Fruit fly (Drosophila melanogaster): ENCODE data around the gene Sgs7.

Sgs7 gene

dm6 chr3L:11492457-11492856 lies 17.2 kb upstream of the Sgs7 start (continued):
- TF ChIP-seq CG9609 (GFP tag; optimal IDR thresholded peaks at IDR 0.05) (no peak), CG4360 (GFP tag; IDR thresholded peaks at IDR 0.05) (no peak), gsb (GFP tag; IDR thresholded peaks at IDR 0.05) (no peak), pnt (GFP tag; optimal IDR thresholded peaks at IDR 0.05) (no peak), CG14050 (GFP tag; IDR thresholded peaks at IDR 0.05) (no peak), CG9817 (tag; optimal IDR thresholded peaks at IDR 0.05) (no peak), tna (GFP tag; IDR thresholded peaks at IDR 0.05; ENCODE audit: partially characterized antibody) (peak; percentile 31; the same call in 1 of the 2 replicates), CG11398 (GFP tag; optimal IDR thresholded peaks at IDR 0.05) (peak; percentile 27), zfh2 (GFP tag; optimal IDR thresholded peaks at IDR 0.05) (no peak), CG2116 (GFP tag; optimal IDR thresholded peaks at IDR 0.05) (no peak), TFAM (GFP tag; optimal IDR thresholded peaks at IDR 0.05) (no peak), HLHmδ (GFP tag; optimal IDR thresholded peaks at IDR 0.05) (no peak), rib (GFP tag; IDR thresholded peaks at IDR 0.05) (0 out of 2 replicates have a peak, but pooled peaks have one; percentile 27), exex (tag; optimal IDR thresholded peaks at IDR 0.05) (no peak), CG3847 (GFP tag; IDR thresholded peaks at IDR 0.05) (0 out of 2 replicates have a peak, but pooled peaks have one; percentile 21), sob (GFP tag; IDR thresholded peaks at IDR 0.05) (0 out of 2 replicates have a peak, but pooled peaks have one; percentile 12), CG7786 (GFP tag; optimal IDR thresholded peaks at IDR 0.05) (peak; percentile 21), Drgx (GFP tag; IDR thresholded peaks at IDR 0.05) (peak; percentile 27; the same call in 1 of the 2 replicates), Sry-δ (GFP tag; optimal IDR thresholded peaks at IDR 0.05) (no peak), Dip2 (GFP tag; IDR thresholded peaks at IDR 0.05) (no peak), Poxn (GFP tag; IDR thresholded peaks at IDR 0.05) (no peak), CG7745 (tag; optimal IDR thresholded peaks at IDR 0.05) (peak; percentile 93), CG15011 (GFP tag; optimal IDR thresholded peaks at IDR 0.05) (no peak), repo (GFP tag; optimal IDR thresholded peaks at IDR 0.05) (peak; percentile 9), al (GFP tag; IDR thresholded peaks at IDR 0.05) (0 out of 2 replicates have a peak, but pooled peaks have one; percentile 15), tx (GFP tag; optimal IDR thresholded peaks at IDR 0.05) (peak; percentile 34), CG16815 (GFP tag; optimal IDR thresholded peaks at IDR 0.05) (no peak), GATAe (GFP tag; conservative IDR thresholded peaks at IDR 0.05) (no peak), Awh (GFP tag; IDR thresholded peaks at IDR 0.05) (no peak; the same call in 1 of the 2 replicates), eve (GFP tag; optimal IDR thresholded peaks at IDR 0.05) (no peak), gce (GFP tag; IDR thresholded peaks at IDR 0.05) (0 out of 3 replicates have a peak, but pooled peaks have one; percentile 7), cwo (GFP tag; optimal IDR thresholded peaks at IDR 0.05) (peak; percentile 3), ara (GFP tag; IDR thresholded peaks at IDR 0.05) (0 out of 2 replicates have a peak, but pooled peaks have one; percentile 24), CG15269 (tag; optimal IDR thresholded peaks at IDR 0.05) (peak; percentile 15), sima (GFP tag; optimal IDR thresholded peaks at IDR 0.05) (no peak), CG10565 (GFP tag; optimal IDR thresholded peaks at IDR 0.05) (no peak), CG10462 (GFP tag; optimal IDR thresholded peaks at IDR 0.05) (no peak), dimm (GFP tag; IDR thresholded peaks at IDR 0.05) (no peak), Blimp-1 (GFP tag; optimal IDR thresholded peaks at IDR 0.05) (peak; percentile 52), lmd (GFP tag; IDR thresholded peaks at IDR 0.05) (no peak), pros (GFP tag; optimal IDR thresholded peaks at IDR 0.05) (peak; percentile 38), z (GFP tag; IDR thresholded peaks at IDR 0.05) (0 out of 3 replicates have a peak, but pooled peaks have one; percentile 49), Trl (optimal IDR thresholded peaks at IDR 0.05) (peak; percentile 4 to 19), Trl (GFP tag; optimal IDR thresholded peaks at IDR 0.05) (no peak), caup (GFP tag; optimal IDR thresholded peaks at IDR 0.05; ENCODE audit: severe bottlenecking) (no peak), zen (tag; optimal IDR thresholded peaks at IDR 0.05) (peak; percentile 17), gcm (GFP tag; optimal IDR thresholded peaks at IDR 0.05) (peak; percentile 45), jigr1 (GFP tag; IDR thresholded peaks at IDR 0.05) (no peak), Dll (GFP tag; IDR thresholded peaks at IDR 0.05; ENCODE audit: partially characterized antibody) (0 out of 4 replicates have a peak, but pooled peaks have one; percentile 18), Ptx1 (GFP tag; IDR thresholded peaks at IDR 0.05) (no peak), dpn (GFP tag; optimal IDR thresholded peaks at IDR 0.05) (peak in 1 of 2 experiments; percentile 0)
